Worm (Caenorhabditis elegans) whole organism, L3 larva: ENCODE measurements around the gene R08D7.7.

Experiments used
- R02D3.7 ChIP-seq: fragments of 150-350 bp; optimal IDR thresholded peaks from 2 replicates; lab custom pipeline; 2014; ENCODE audit warnings: missing biosample characterization, missing genetic modification characterization
- ceh-16 ChIP-seq: sonication (generic microtip); optimal IDR thresholded peaks from 2 replicates; lab custom pipeline; 2017; ENCODE audit warnings: missing biosample characterization, missing genetic modification characterization
- ceh-28 ChIP-seq: fragments of 150-350 bp; optimal IDR thresholded peaks from 2 replicates; lab custom pipeline; 2014; ENCODE audit warnings: missing biosample characterization, missing genetic modification reagents, missing genetic modification characterization
- ceh-82 ChIP-seq: fragments of 150-350 bp; optimal IDR thresholded peaks from 2 replicates; lab custom pipeline; 2014; ENCODE audit warnings: missing biosample characterization, missing genetic modification characterization
- daf-12 ChIP-seq: fragments of 150-350 bp; optimal IDR thresholded peaks from 2 replicates; lab custom pipeline; 2014; ENCODE audit warnings: missing biosample characterization, missing genetic modification reagents, missing genetic modification characterization
- egl-27 ChIP-seq: sonication (generic microtip); optimal IDR thresholded peaks from 4 replicates; lab custom pipeline; 2017; ENCODE audit warnings: missing biosample characterization, missing genetic modification reagents, missing genetic modification characterization
- egl-5 ChIP-seq: fragments of 150-350 bp; optimal IDR thresholded peaks from 2 replicates; lab custom pipeline; 2017; ENCODE audit warnings: missing biosample characterization, missing genetic modification reagents, missing genetic modification characterization, inconsistent platforms
- elt-1 ChIP-seq: fragments of 150-350 bp; optimal IDR thresholded peaks from 2 replicates; lab custom pipeline; 2014; ENCODE audit warnings: missing biosample characterization, missing genetic modification characterization
- elt-2 ChIP-seq: sonication (generic microtip); optimal IDR thresholded peaks from 2 replicates; lab custom pipeline; 2016; ENCODE audit warnings: missing genetic modification reagents, mild to moderate bottlenecking, missing genetic modification characterization, missing compliant biosample characterization
- eor-1 ChIP-seq, 2 experiments: fragments of 150-350 bp; optimal IDR thresholded peaks; 2 replicates each; lab custom pipeline; 2014 to 2018; ENCODE audit warnings: missing biosample characterization in 2 of 2, missing genetic modification characterization in 2 of 2
- fkh-10 ChIP-seq: sonication (generic microtip); optimal IDR thresholded peaks from 2 replicates; lab custom pipeline; 2017; ENCODE audit warnings: missing biosample characterization, missing genetic modification reagents, missing genetic modification characterization
- fkh-2 ChIP-seq: fragments of 150-350 bp; optimal IDR thresholded peaks from 2 replicates; lab custom pipeline; 2014; ENCODE audit warnings: missing biosample characterization, missing genetic modification reagents, missing genetic modification characterization
- hmg-11 ChIP-seq: sonication (generic microtip); optimal IDR thresholded peaks from 2 replicates; lab custom pipeline; 2016; ENCODE audit warnings: missing genetic modification characterization, missing compliant biosample characterization
- jun-1 ChIP-seq: fragments of 150-350 bp; optimal IDR thresholded peaks from 2 replicates; lab custom pipeline; 2014; ENCODE audit warnings: missing biosample characterization, missing genetic modification reagents, missing genetic modification characterization
- lin-15B ChIP-seq: fragments of 150-350 bp; optimal IDR thresholded peaks from 2 replicates; lab custom pipeline; 2014; ENCODE audit warnings: missing biosample characterization, missing genetic modification characterization
- lin-39 ChIP-seq: fragments of 150-350 bp; optimal IDR thresholded peaks from 2 replicates; lab custom pipeline; 2018; ENCODE audit warnings: missing biosample characterization, missing genetic modification reagents, missing genetic modification characterization
- lsy-12 ChIP-seq: sonication (generic microtip); optimal IDR thresholded peaks from 2 replicates; lab custom pipeline; 2016; ENCODE audit warnings: mild to moderate bottlenecking, missing genetic modification characterization, missing compliant biosample characterization
- mdl-1 ChIP-seq: fragments of 150-350 bp; optimal IDR thresholded peaks from 2 replicates; lab custom pipeline; 2014; ENCODE audit warnings: missing biosample characterization, missing genetic modification characterization
- nfya-1 ChIP-seq: sonication (generic microtip); optimal IDR thresholded peaks from 2 replicates; lab custom pipeline; 2017; ENCODE audit warnings: missing genetic modification characterization, mild to moderate bottlenecking, missing compliant biosample characterization, antibody characterized with exemption, moderate library complexity; ENCODE audit not compliant: insufficient read depth
- nhr-11 ChIP-seq: fragments of 150-350 bp; optimal IDR thresholded peaks from 2 replicates; lab custom pipeline; 2014; ENCODE audit warnings: missing biosample characterization, missing genetic modification characterization
- nhr-12 ChIP-seq: fragments of 150-350 bp; optimal IDR thresholded peaks from 2 replicates; lab custom pipeline; 2014; ENCODE audit warnings: missing biosample characterization, missing genetic modification characterization
- nhr-23 ChIP-seq: fragments of 150-350 bp; optimal IDR thresholded peaks from 2 replicates; lab custom pipeline; 2014; ENCODE audit warnings: missing biosample characterization, missing genetic modification reagents, missing genetic modification characterization
- nhr-237 ChIP-seq: fragments of 150-350 bp; optimal IDR thresholded peaks from 2 replicates; lab custom pipeline; 2014; ENCODE audit warnings: missing biosample characterization, missing genetic modification characterization
- nhr-28 ChIP-seq: fragments of 150-350 bp; optimal IDR thresholded peaks from 2 replicates; lab custom pipeline; 2014; ENCODE audit warnings: missing biosample characterization, missing genetic modification characterization
- nhr-43 ChIP-seq: sonication (generic microtip); optimal IDR thresholded peaks from 2 replicates; lab custom pipeline; 2016; ENCODE audit warnings: mild to moderate bottlenecking, missing genetic modification characterization, missing compliant biosample characterization; ENCODE audit not compliant: poor library complexity, severe bottlenecking
- nhr-67 ChIP-seq: fragments of 150-350 bp; optimal IDR thresholded peaks from 2 replicates; lab custom pipeline; 2014; ENCODE audit warnings: missing biosample characterization, missing genetic modification characterization
- nhr-76 ChIP-seq: fragments of 150-350 bp; sonication (generic microtip); optimal IDR thresholded peaks from 5 replicates; lab custom pipeline; 2014; ENCODE audit warnings: missing biosample characterization, missing genetic modification characterization
- nhr-77 ChIP-seq: fragments of 150-350 bp; optimal IDR thresholded peaks from 2 replicates; lab custom pipeline; 2014; ENCODE audit warnings: missing biosample characterization, missing genetic modification characterization
- pha-4 ChIP-seq: fragments of 150-350 bp; optimal IDR thresholded peaks from 2 replicates; lab custom pipeline; 2014; ENCODE audit warnings: missing biosample characterization, missing genetic modification reagents, missing genetic modification characterization
- pqm-1 ChIP-seq: fragments of 150-350 bp; optimal IDR thresholded peaks from 2 replicates; lab custom pipeline; 2017; ENCODE audit warnings: missing biosample characterization, missing genetic modification characterization, inconsistent platforms
- sea-2 ChIP-seq: fragments of 150-350 bp; sonication (generic microtip); optimal IDR thresholded peaks from 4 replicates; lab custom pipeline; 2014; ENCODE audit warnings: missing biosample characterization, missing genetic modification reagents, missing genetic modification characterization
- snpc-4 ChIP-seq: fragments of 150-350 bp; optimal IDR thresholded peaks from 2 replicates; lab custom pipeline; 2014; ENCODE audit warnings: missing biosample characterization, missing genetic modification characterization
- tbx-2 ChIP-seq: sonication (generic microtip); optimal IDR thresholded peaks from 2 replicates; lab custom pipeline; 2016; ENCODE audit warnings: mild to moderate bottlenecking, missing genetic modification characterization, missing compliant biosample characterization
- unc-39 ChIP-seq: sonication (generic microtip); optimal IDR thresholded peaks from 4 replicates; lab custom pipeline; 2017; ENCODE audit warnings: missing biosample characterization, missing genetic modification characterization
- unc-62 ChIP-seq: fragments of 150-350 bp; sonication (generic microtip); optimal IDR thresholded peaks from 4 replicates; lab custom pipeline; 2014; ENCODE audit warnings: missing biosample characterization, missing genetic modification reagents, missing genetic modification characterization
- ztf-11 ChIP-seq: fragments of 150-350 bp; optimal IDR thresholded peaks from 2 replicates; lab custom pipeline; 2014; ENCODE audit warnings: missing biosample characterization, missing genetic modification characterization
- ztf-4 ChIP-seq: fragments of 150-350 bp; optimal IDR thresholded peaks from 2 replicates; lab custom pipeline; 2014; ENCODE audit warnings: missing biosample characterization, missing genetic modification characterization

Gene R08D7.7

ce11 chrIII:8961993-8962392 is 27.9 kb upstream of the R08D7.7 start, which contains the start of gene grl-25:
Gene grl-25 (plus strand): TSS chrIII:8962293.
- TF ChIP-seq nhr-12 = no peak
- no peak for TF ChIP-seq nfya-1 (tag; lab: Kevin White, UChicago)
- TF ChIP-seq elt-2 (tag; lab: Kevin White, UChicago) = no peak
- TF ChIP-seq egl-5 (tag; lab: Kevin White, UChicago) = no peak
- no peak for TF ChIP-seq egl-27 (tag; lab: Kevin White, UChicago)
- no peak for TF ChIP-seq daf-12 (tag; lab: Kevin White, UChicago)
- TF ChIP-seq ceh-82 (tag; lab: Kevin White, UChicago) = no peak
- no peak for TF ChIP-seq ztf-4 (tag; lab: Kevin White, UChicago)
- no peak for TF ChIP-seq tbx-2
- TF ChIP-seq ceh-16 (tag; lab: Kevin White, UChicago) = no peak
- TF ChIP-seq eor-1 (tag; optimal IDR thresholded peaks at IDR 0.05; lab: Kevin White, UChicago) = no peak
- no peak for TF ChIP-seq nhr-67 (tag; lab: Kevin White, UChicago)
- no peak for TF ChIP-seq fkh-2 (tag; lab: Kevin White, UChicago)
- TF ChIP-seq mdl-1 = no peak
- no peak for TF ChIP-seq lin-39
- no peak for TF ChIP-seq nhr-76 (tag; lab: Kevin White, UChicago)
- no peak for TF ChIP-seq unc-62 (GFP tag; lab: Kevin White, UChicago)

- TF ChIP-seq fkh-10 (no peak), egl-27 (tag; lab: Kevin White, UChicago) (no peak), sea-2 (no peak), unc-39 (tag; lab: Kevin White, UChicago) (no peak), lsy-12 (no peak), R02D3.7 (tag; lab: Kevin White, UChicago) (no peak), fkh-2 (tag; lab: Kevin White, UChicago) (no peak), snpc-4 (tag; lab: Kevin White, UChicago) (no peak), nhr-11 (tag; lab: Kevin White, UChicago) (no peak), jun-1 (tag; lab: Kevin White, UChicago) (no peak), lin-39 (no peak), nhr-23 (tag; lab: Kevin White, UChicago) (no peak), eor-1 (tag; optimal IDR thresholded peaks at IDR 0.05; lab: Kevin White, UChicago) (no peak), nhr-12 (no peak), ceh-82 (tag; lab: Kevin White, UChicago) (no peak), daf-12 (tag; lab: Kevin White, UChicago) (no peak), ztf-11 (tag; lab: Kevin White, UChicago) (no peak), nhr-43 (no peak), pha-4 (no peak)
These were observed 27.4 kb upstream of the R08D7.7 start for ce11 chrIII:8962475-8962874.

ce11 chrIII:8964684-8965283 is 25.1 kb upstream of the R08D7.7 start:
- TF ChIP-seq nhr-237 (tag; lab: Kevin White, UChicago) (no peak), nhr-67 (tag; lab: Kevin White, UChicago) (no peak), fkh-2 (tag; lab: Kevin White, UChicago) (no peak), nhr-77 (tag; lab: Kevin White, UChicago) (no peak)
- TF ChIP-seq, all 47 proteins: peak for 0

ce11 chrIII:8967639-8968038 is 22.2 kb upstream of the R08D7.7 start, which contains the start of the genes bud-13 and rpap-2:
Gene bud-13 (minus strand): TSS chrIII:8967727.
Gene rpap-2 (plus strand): TSS chrIII:8967967.
- TF ChIP-seq nfya-1 (tag; lab: Kevin White, UChicago) (peak; percentile 12), elt-1 (tag; lab: Kevin White, UChicago) (no peak), nhr-12 (no peak), hmg-11 (no peak), pqm-1 (tag; lab: Kevin White, UChicago) (no peak), egl-5 (tag; lab: Kevin White, UChicago) (no peak), lin-15B (peak; percentile 11), nhr-28 (tag; lab: Kevin White, UChicago) (no peak), ceh-28 (no peak)
- TF ChIP-seq, all 47 proteins: peak for 2
